Worm (Caenorhabditis elegans) whole organism, late embryonic: ENCODE results near the gene msp-76.

Source experiments
- nhr-11 ChIP-seq: fragments of 150-350 bp; optimal IDR thresholded peaks from 2 replicates; lab custom pipeline; 2014; ENCODE audit warnings: missing biosample characterization, missing genetic modification characterization
- tbx-2 ChIP-seq: sonication (generic microtip); optimal IDR thresholded peaks from 2 replicates; lab custom pipeline; 2016; ENCODE audit warnings: missing genetic modification characterization, missing compliant biosample characterization

DNA sequence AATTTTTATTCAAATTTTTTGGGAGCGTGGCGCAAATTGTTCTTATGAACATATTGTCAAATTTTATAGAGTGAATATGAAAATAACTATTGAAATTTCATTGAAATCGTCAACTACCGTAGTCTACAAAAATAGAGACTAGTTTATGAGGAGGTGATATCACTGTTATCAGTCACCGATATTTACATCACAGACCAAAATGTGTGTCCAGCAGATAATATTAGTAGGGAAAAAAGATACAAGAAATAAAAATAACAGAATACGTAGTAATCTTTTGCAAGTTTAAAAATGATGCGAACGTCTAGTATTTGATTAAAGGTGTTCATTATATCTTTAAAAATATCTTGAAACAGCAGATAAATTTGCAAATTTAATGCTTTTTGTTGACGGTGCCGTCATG is 9.5 kb upstream of the msp-76 start:
- TF ChIP-seq tbx-2 (tag; lab: Kevin White, UChicago) (no peak), nhr-11 (tag; lab: Kevin White, UChicago) (no peak)
